Worm (Caenorhabditis elegans): ENCODE data around the gene ttr-49.

DNA sequence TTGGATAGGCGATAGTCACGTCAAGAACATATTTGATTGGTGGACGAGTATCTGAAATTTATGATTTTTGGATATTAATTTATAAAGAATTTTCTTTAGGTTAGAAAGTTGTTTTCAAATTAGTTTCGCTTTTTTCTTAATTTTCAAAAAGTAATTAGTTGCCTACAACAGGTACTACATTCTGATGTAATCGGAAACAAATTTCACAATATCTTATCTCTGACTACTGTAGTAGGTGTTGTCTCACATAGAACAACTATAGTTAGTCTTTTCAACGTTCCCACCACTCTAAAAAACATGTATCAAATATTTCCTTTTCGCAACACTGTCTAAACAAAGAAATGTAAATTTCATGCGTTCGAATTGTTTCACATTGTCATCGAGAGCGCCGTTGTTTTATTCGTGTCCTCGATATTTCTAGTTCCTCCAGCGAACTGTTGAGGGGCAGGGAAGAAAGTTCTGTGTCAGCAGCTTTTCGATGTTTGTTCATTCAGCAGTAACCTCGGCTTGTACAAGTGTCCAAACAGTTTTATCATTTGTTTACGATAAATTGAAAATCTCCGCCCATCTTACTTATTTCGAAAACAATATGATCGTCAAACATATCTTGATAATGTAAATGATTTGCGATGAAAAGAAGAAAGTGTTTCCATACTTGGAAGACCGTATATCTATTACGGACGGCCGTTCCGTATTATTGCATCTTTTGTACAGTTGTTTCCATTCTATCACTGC lies 26.9 kb downstream of the ttr-49 start:
- TF ChIP-seq unc-55 (GFP tag; optimal IDR thresholded peaks at IDR 0.05) (no peak), lsy-2 (tag; optimal IDR thresholded peaks at IDR 0.05) (no peak), unc-39 (tag; optimal IDR thresholded peaks at IDR 0.05) (no peak), elt-3 (tag; optimal IDR thresholded peaks at IDR 0.05) (no peak)

Data from whole organism, L2 larva.